Fruit fly (Drosophila melanogaster): ENCODE measurements around the gene CG6763.

Gene CG6763

dm6 chr3R:23239934-23240632 is 43.7 kb upstream of the CG6763 start (continued):
- TF ChIP-seq CG9727 (GFP tag; optimal IDR thresholded peaks at IDR 0.05) (peak; percentile 69), psq (GFP tag; optimal IDR thresholded peaks at IDR 0.05) (no peak), yki (optimal IDR thresholded peaks at IDR 0.05) (no peak), Atf6 (GFP tag; IDR thresholded peaks at IDR 0.05) (peak; percentile 78), CG1233 (GFP tag; optimal IDR thresholded peaks at IDR 0.05) (peak; percentile 67), CG13624 (GFP tag; optimal IDR thresholded peaks at IDR 0.05) (peak; percentile 63), CG10321 (GFP tag; IDR thresholded peaks at IDR 0.05) (peak; percentile 29; the same call in 1 of the 2 replicates), Myb (GFP tag; optimal IDR thresholded peaks at IDR 0.05) (peak; percentile 20), CG8290 (GFP tag; optimal IDR thresholded peaks at IDR 0.05) (no peak), CG8290 (tag; optimal IDR thresholded peaks at IDR 0.05) (no peak), Ptx1 (GFP tag; IDR thresholded peaks at IDR 0.05) (peak; percentile 78), CG10654 (GFP tag; optimal IDR thresholded peaks at IDR 0.05) (peak; percentile 28), Taf1 (GFP tag; IDR thresholded peaks at IDR 0.05) (peak; percentile 37; the same call in 1 of the 2 replicates), MESR4 (GFP tag; optimal IDR thresholded peaks at IDR 0.05) (no peak), tap (tag; optimal IDR thresholded peaks at IDR 0.05) (peak; percentile 73), lab (GFP tag; optimal IDR thresholded peaks at IDR 0.05) (peak; percentile 90), cwo (GFP tag; optimal IDR thresholded peaks at IDR 0.05) (peak; percentile 64), vvl (GFP tag; IDR thresholded peaks at IDR 0.05) (peak; percentile 79), slbo (GFP tag; IDR thresholded peaks at IDR 0.05) (peak; percentile 77), PHDP (tag; optimal IDR thresholded peaks at IDR 0.05) (peak; percentile 67), Bgb (GFP tag; IDR thresholded peaks at IDR 0.05; ENCODE audit: partially characterized antibody) (no peak), rib (GFP tag; IDR thresholded peaks at IDR 0.05) (no peak), Dbx (GFP tag; IDR thresholded peaks at IDR 0.05) (peak; percentile 77), aop (GFP tag; IDR thresholded peaks at IDR 0.05) (no peak), ewg (GFP tag; optimal IDR thresholded peaks at IDR 0.05) (peak; percentile 97), CG8388 (GFP tag; optimal IDR thresholded peaks at IDR 0.05) (peak; percentile 58), CG17359 (tag; optimal IDR thresholded peaks at IDR 0.05) (peak; percentile 87), knrl (GFP tag; IDR thresholded peaks at IDR 0.05; ENCODE audit: partially characterized antibody) (no peak), Hand (GFP tag; optimal IDR thresholded peaks at IDR 0.05) (peak; percentile 31), CG6654 (GFP tag; optimal IDR thresholded peaks at IDR 0.05) (peak; percentile 36), CG11696 (GFP tag; IDR thresholded peaks at IDR 0.05) (0 out of 2 replicates have a peak, but pooled peaks have one; percentile 10), CG12104 (GFP tag; optimal IDR thresholded peaks at IDR 0.05) (peak; percentile 46), CG10267 (tag; optimal IDR thresholded peaks at IDR 0.05) (peak; percentile 66), nmo (GFP tag; optimal IDR thresholded peaks at IDR 0.05) (peak; percentile 81), pum (GFP tag; optimal IDR thresholded peaks at IDR 0.05) (peak; percentile 43), z (GFP tag; IDR thresholded peaks at IDR 0.05) (no peak), CG2875 (GFP tag; optimal IDR thresholded peaks at IDR 0.05) (no peak), ranshi (GFP tag; IDR thresholded peaks at IDR 0.05) (peak; percentile 31; the same call in 1 of the 2 replicates), CG6175 (GFP tag; IDR thresholded peaks at IDR 0.05) (no peak), bbx (GFP tag; IDR thresholded peaks at IDR 0.05; ENCODE audit: partially characterized antibody) (no peak), CG12071 (GFP tag; optimal IDR thresholded peaks at IDR 0.05) (peak; percentile 47), CG4730 (GFP tag; IDR thresholded peaks at IDR 0.05) (peak; percentile 62), CG5953 (GFP tag; IDR thresholded peaks at IDR 0.05) (no peak), HLH4C (GFP tag; IDR thresholded peaks at IDR 0.05; ENCODE audit: partially characterized antibody) (no peak), Rfx (GFP tag; IDR thresholded peaks at IDR 0.05) (peak; percentile 71), Abd-B (GFP tag; optimal IDR thresholded peaks at IDR 0.05) (peak; percentile 50), NFAT (GFP tag; IDR thresholded peaks at IDR 0.05) (no peak), CG10366 (GFP tag; IDR thresholded peaks at IDR 0.05) (peak; percentile 55), tio (GFP tag; optimal IDR thresholded peaks at IDR 0.05) (no peak), Antp (GFP tag; optimal IDR thresholded peaks at IDR 0.05) (peak; percentile 62)

Measured in whole organism, embryonic.